Fruit fly (Drosophila melanogaster) whole organism, embryonic: ENCODE measurements around the gene mthl12.

Source experiments
- CG10959 ChIP-seq: fragments of 200-800 bp; sonication (Bioruptor generic); IDR thresholded peaks from 2 replicates; pipeline ENCODE4 v1.3.6; 2022; ENCODE audit warnings: missing biosample characterization, missing genetic modification characterization
- CG17359 ChIP-seq: fragments of 200-800 bp; sonication (Bioruptor generic); optimal IDR thresholded peaks from 3 replicates; lab custom pipeline; 2018; ENCODE audit warnings: missing biosample characterization, mild to moderate bottlenecking, missing genetic modification characterization, moderate library complexity
- CG17385 ChIP-seq: fragments of 200-800 bp; sonication (Bioruptor generic); optimal IDR thresholded peaks from 3 replicates; lab custom pipeline; 2018; ENCODE audit warnings: missing biosample characterization, mild to moderate bottlenecking, missing genetic modification characterization
- CG18764 ChIP-seq: fragments of 200-800 bp; sonication (Bioruptor generic); optimal IDR thresholded peaks from 3 replicates; lab custom pipeline; 2016; ENCODE audit warnings: missing biosample characterization, missing genetic modification characterization
- CG8478 ChIP-seq: fragments of >200 bp; optimal IDR thresholded peaks from 2 replicates; lab custom pipeline; 2018
- Hr39 ChIP-seq: fragments of >200 bp; optimal IDR thresholded peaks from 2 replicates; lab custom pipeline; 2017
- pan ChIP-seq, 4 experiments: fragments of >200 bp in 3 of 4; fragments of 200-800 bp in 1 of 4; sonication (Bioruptor generic) in 1 of 4; optimal IDR thresholded peaks in 3 of 4; IDR thresholded peaks in 1 of 4; 2 replicates each; pipeline versions ENCODE4 v1.3.6 to Lab custom; 2017 to 2022; ENCODE audit warnings: missing biosample characterization in 2 of 4, missing genetic modification characterization in 2 of 4, mixed read lengths in 1 of 4
- pfk ChIP-seq: fragments of 200-800 bp; sonication (Bioruptor generic); optimal IDR thresholded peaks from 2 replicates; lab custom pipeline; 2018; ENCODE audit warnings: missing biosample characterization, mild to moderate bottlenecking, missing genetic modification characterization, moderate library complexity
- stwl ChIP-seq: fragments of 200-800 bp; sonication (Bioruptor generic); optimal IDR thresholded peaks from 3 replicates; lab custom pipeline; 2018; ENCODE audit warnings: missing biosample characterization, mild to moderate bottlenecking, missing genetic modification characterization, moderate library complexity

DNA sequence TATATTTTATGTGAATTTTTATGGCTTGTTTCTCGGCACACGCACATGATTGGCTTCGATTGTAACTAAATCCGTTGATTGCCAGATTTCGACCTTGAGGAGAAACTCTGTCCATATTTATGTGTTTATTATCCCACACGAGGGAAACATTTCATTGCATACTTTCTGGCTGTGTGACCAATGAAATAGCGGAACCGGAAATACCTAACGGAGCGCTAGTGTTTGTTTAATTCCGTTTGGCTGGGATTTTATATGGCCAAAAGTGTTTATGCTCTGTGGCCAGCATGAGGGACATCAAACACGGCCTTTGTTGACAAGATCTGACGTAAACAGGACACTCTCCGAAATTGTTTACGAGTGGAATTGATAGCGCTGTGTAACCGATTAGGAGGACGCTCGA is 33.6 kb upstream of the mthl12 start:
- TF ChIP-seq CG17359 (no peak), CG10959 (GFP tag; lab: Robert Waterston, UW) (no peak), stwl (tag; lab: Kevin White, UChicago) (no peak), Hr39 (lab: Kevin White, UChicago) (no peak), CG8478 (lab: Kevin White, UChicago) (no peak), pan (optimal IDR thresholded peaks at IDR 0.05; lab: Kevin White, UChicago) (no peak), pan (GFP tag; optimal IDR thresholded peaks at IDR 0.05 in 1 of 2, IDR thresholded peaks at IDR 0.05 in 1 of 2) (no peak), CG18764 (GFP tag; lab: Kevin White, UChicago) (no peak), CG17385 (GFP tag; lab: Kevin White, UChicago) (peak; percentile 41), pfk (GFP tag; lab: Kevin White, UChicago) (no peak)
